Fruit fly (Drosophila melanogaster) whole organism, embryonic: ENCODE measurements around the gene zld.

Source experiments
- B-H2 ChIP-seq: fragments of 200-800 bp; sonication (Bioruptor generic); optimal IDR thresholded peaks from 2 replicates; lab custom pipeline; 2018; ENCODE audit warnings: missing biosample characterization, mild to moderate bottlenecking, missing genetic modification characterization
- CG10209 ChIP-seq: fragments of 200-800 bp; sonication (Bioruptor generic); optimal IDR thresholded peaks from 3 replicates; lab custom pipeline; 2017; ENCODE audit warnings: missing biosample characterization, mild to moderate bottlenecking, missing genetic modification characterization, missing genetic modification reagents
- CG11504 ChIP-seq: fragments of 200-800 bp; sonication (Bioruptor generic); optimal IDR thresholded peaks from 3 replicates; lab custom pipeline; 2019; ENCODE audit warnings: missing biosample characterization, mild to moderate bottlenecking, missing genetic modification characterization, moderate library complexity
- CG12104 ChIP-seq: fragments of 200-800 bp; sonication (Bioruptor generic); optimal IDR thresholded peaks from 3 replicates; lab custom pipeline; 2016; ENCODE audit warnings: missing biosample characterization, missing genetic modification characterization
- CG14050 ChIP-seq: fragments of 200-800 bp; sonication (Bioruptor generic); IDR thresholded peaks from 3 replicates; pipeline ENCODE4 v1.3.6; 2022; ENCODE audit warnings: missing biosample characterization, missing genetic modification characterization
- CG17186 ChIP-seq: fragments of 200-800 bp; sonication (Bioruptor generic); optimal IDR thresholded peaks from 3 replicates; lab custom pipeline; 2017; ENCODE audit warnings: missing biosample characterization, missing genetic modification reagents, missing genetic modification characterization
- CG17385 ChIP-seq: fragments of 200-800 bp; sonication (Bioruptor generic); optimal IDR thresholded peaks from 3 replicates; lab custom pipeline; 2018; ENCODE audit warnings: missing biosample characterization, mild to moderate bottlenecking, missing genetic modification characterization
- CG17802 ChIP-seq: fragments of 200-800 bp; sonication (Bioruptor generic); optimal IDR thresholded peaks from 2 replicates; lab custom pipeline; 2018; ENCODE audit warnings: missing biosample characterization, mild to moderate bottlenecking, missing genetic modification characterization, moderate library complexity
- CG1792 ChIP-seq: fragments of 200-800 bp; sonication (Bioruptor generic); optimal IDR thresholded peaks from 2 replicates; lab custom pipeline; 2016; ENCODE audit warnings: missing biosample characterization, missing genetic modification characterization
- CG3065 ChIP-seq: fragments of 200-800 bp; sonication (Bioruptor generic); optimal IDR thresholded peaks from 2 replicates; lab custom pipeline; 2016; ENCODE audit warnings: missing biosample characterization, missing genetic modification characterization
- CG31224 ChIP-seq: fragments of 200-800 bp; sonication (Bioruptor generic); IDR thresholded peaks from 2 replicates; pipeline ENCODE4 v1.3.6; 2022; ENCODE audit warnings: missing biosample characterization, missing genetic modification characterization
- CG3163 ChIP-seq: fragments of 200-800 bp; sonication (Bioruptor generic); optimal IDR thresholded peaks from 3 replicates; lab custom pipeline; 2016; ENCODE audit warnings: missing biosample characterization, missing genetic modification characterization
- CG33213 ChIP-seq: fragments of 200-800 bp; sonication (Bioruptor generic); optimal IDR thresholded peaks from 3 replicates; lab custom pipeline; 2016; ENCODE audit warnings: missing biosample characterization, missing genetic modification characterization
- CG3847 ChIP-seq: fragments of 200-800 bp; sonication (Bioruptor generic); IDR thresholded peaks from 2 replicates; pipeline ENCODE4 v1.3.6; 2022; ENCODE audit warnings: missing biosample characterization, missing genetic modification characterization
- CG4360 ChIP-seq: fragments of 200-800 bp; sonication (Bioruptor generic); IDR thresholded peaks from 2 replicates; pipeline ENCODE4 v1.3.6; 2022; ENCODE audit warnings: missing biosample characterization, missing genetic modification characterization
- CG4730 ChIP-seq: fragments of 200-800 bp; sonication (Bioruptor generic); IDR thresholded peaks from 2 replicates; pipeline ENCODE4 v1.3.6; 2022; ENCODE audit warnings: missing biosample characterization, missing genetic modification characterization
- CG6654 ChIP-seq: fragments of 200-800 bp; sonication (Bioruptor generic); optimal IDR thresholded peaks from 2 replicates; lab custom pipeline; 2017; ENCODE audit warnings: missing biosample characterization, mild to moderate bottlenecking, missing genetic modification characterization
- CG7271 ChIP-seq: fragments of 200-800 bp; sonication (Bioruptor generic); optimal IDR thresholded peaks from 2 replicates; lab custom pipeline; 2018; ENCODE audit warnings: missing biosample characterization, mild to moderate bottlenecking, missing genetic modification characterization, moderate library complexity
- CG9609 ChIP-seq: fragments of 200-800 bp; sonication (Bioruptor generic); optimal IDR thresholded peaks from 3 replicates; lab custom pipeline; 2016; ENCODE audit warnings: missing biosample characterization, missing genetic modification characterization
- CG9727 ChIP-seq: fragments of 200-800 bp; sonication (Bioruptor generic); optimal IDR thresholded peaks from 3 replicates; lab custom pipeline; 2017; ENCODE audit warnings: missing biosample characterization, mild to moderate bottlenecking, missing genetic modification characterization
- D19B ChIP-seq: fragments of 200-800 bp; sonication (Bioruptor generic); optimal IDR thresholded peaks from 2 replicates; lab custom pipeline; 2017; ENCODE audit warnings: missing biosample characterization, mild to moderate bottlenecking, missing genetic modification characterization
- Drgx ChIP-seq: fragments of 200-800 bp; sonication (Bioruptor generic); IDR thresholded peaks from 2 replicates; pipeline ENCODE4 v1.3.6; 2022; ENCODE audit warnings: missing biosample characterization, missing genetic modification characterization
- E2f1 ChIP-seq: fragments of 200-800 bp; sonication (Bioruptor generic); IDR thresholded peaks from 2 replicates; pipeline ENCODE4 v1.3.6; 2022; ENCODE audit warnings: missing biosample characterization, missing genetic modification characterization
- Gsc ChIP-seq: fragments of 200-800 bp; sonication (Bioruptor generic); IDR thresholded peaks from 2 replicates; pipeline ENCODE4 v1.3.6; 2022; ENCODE audit warnings: missing biosample characterization, missing genetic modification characterization
- Gug ChIP-seq: fragments of 200-800 bp; sonication (Bioruptor generic); IDR thresholded peaks from 4 replicates; pipeline ENCODE4 v1.3.6; 2022; ENCODE audit warnings: missing biosample characterization, missing genetic modification characterization
- Med ChIP-seq: fragments of 200-800 bp; sonication (Bioruptor generic); peaks from one replicate; lab custom pipeline; 2016; ENCODE audit warnings: missing biosample characterization, missing genetic modification characterization, mild to moderate bottlenecking, inconsistent platforms, moderate library complexity
- Myb ChIP-seq: fragments of 200-800 bp; sonication (Bioruptor generic); optimal IDR thresholded peaks from 2 replicates; lab custom pipeline; 2016; ENCODE audit warnings: missing biosample characterization, missing genetic modification characterization
- Opbp ChIP-seq: fragments of 200-800 bp; sonication (Bioruptor generic); IDR thresholded peaks from 3 replicates; pipeline ENCODE4 v1.3.6; 2022; ENCODE audit warnings: missing biosample characterization, missing genetic modification characterization; ENCODE audit not compliant: partially characterized antibody
- Pdp1 ChIP-seq, 2 experiments: fragments of 200-800 bp; sonication (Bioruptor generic); optimal IDR thresholded peaks; 3 replicates each; lab custom pipeline; 2016; ENCODE audit warnings: missing biosample characterization in 2 of 2, missing genetic modification characterization in 2 of 2, mild to moderate bottlenecking in 1 of 2, moderate library complexity in 1 of 2
- Taf1 ChIP-seq: fragments of 200-800 bp; sonication (Bioruptor generic); IDR thresholded peaks from 2 replicates; pipeline ENCODE4 v1.3.6; 2022; ENCODE audit warnings: missing biosample characterization, missing genetic modification characterization
- abd-A ChIP-seq: fragments of 200-800 bp; sonication (Bioruptor generic); optimal IDR thresholded peaks from 3 replicates; lab custom pipeline; 2019; ENCODE audit warnings: missing biosample characterization, mild to moderate bottlenecking, missing genetic modification characterization, moderate library complexity
- cg ChIP-seq: fragments of 200-800 bp; sonication (Bioruptor generic); optimal IDR thresholded peaks from 3 replicates; lab custom pipeline; 2019; ENCODE audit warnings: missing biosample characterization, mild to moderate bottlenecking, missing genetic modification characterization, moderate library complexity
- crol ChIP-seq: fragments of 200-800 bp; sonication (Bioruptor generic); IDR thresholded peaks from 2 replicates; pipeline ENCODE4 v1.3.6; 2022; ENCODE audit warnings: missing biosample characterization, missing genetic modification characterization
- fd3F ChIP-seq: fragments of 200-800 bp; sonication (Bioruptor generic); optimal IDR thresholded peaks from 2 replicates; lab custom pipeline; 2018; ENCODE audit warnings: missing biosample characterization, mild to moderate bottlenecking, missing genetic modification characterization, moderate library complexity
- kah ChIP-seq: fragments of 200-800 bp; sonication (Bioruptor generic); optimal IDR thresholded peaks from 2 replicates; lab custom pipeline; 2018; ENCODE audit warnings: missing biosample characterization, mild to moderate bottlenecking, missing genetic modification characterization
- pros ChIP-seq: fragments of 200-800 bp; sonication (Bioruptor generic); optimal IDR thresholded peaks from 3 replicates; lab custom pipeline; 2019; ENCODE audit warnings: missing biosample characterization, mild to moderate bottlenecking, missing genetic modification characterization, moderate library complexity
- row ChIP-seq: fragments of 200-800 bp; sonication (Bioruptor generic); IDR thresholded peaks from 3 replicates; pipeline ENCODE4 v1.3.6; 2022; ENCODE audit warnings: missing biosample characterization, missing genetic modification characterization
- sens ChIP-seq: fragments of 200-800 bp; sonication (Bioruptor generic); peaks from one replicate; lab custom pipeline; 2016; ENCODE audit warnings: missing biosample characterization, missing genetic modification characterization
- shn ChIP-seq: fragments of 200-800 bp; sonication (Bioruptor generic); optimal IDR thresholded peaks from 3 replicates; lab custom pipeline; 2016; ENCODE audit warnings: missing biosample characterization, missing genetic modification characterization
- slp2 ChIP-seq: fragments of 200-800 bp; sonication (Bioruptor generic); optimal IDR thresholded peaks from 2 replicates; lab custom pipeline; 2016; ENCODE audit warnings: missing biosample characterization, missing genetic modification characterization
- sqz ChIP-seq: fragments of 200-800 bp; sonication (Bioruptor generic); optimal IDR thresholded peaks from 3 replicates; lab custom pipeline; 2018; ENCODE audit warnings: missing biosample characterization, mild to moderate bottlenecking, missing genetic modification characterization
- sr ChIP-seq: fragments of 200-800 bp; sonication (Bioruptor generic); IDR thresholded peaks from 3 replicates; pipeline ENCODE4 v1.3.6; 2022; ENCODE audit warnings: missing biosample characterization, missing genetic modification characterization
- tll ChIP-seq, 2 experiments: fragments of 200-800 bp in 1 of 2; fragments of >200 bp in 1 of 2; sonication (Bioruptor generic) in 1 of 2; optimal IDR thresholded peaks; 2 replicates each; lab custom pipeline; 2017 to 2019; ENCODE audit warnings: missing biosample characterization in 2 of 2, missing genetic modification characterization in 2 of 2, mild to moderate bottlenecking in 1 of 2, moderate library complexity in 1 of 2
- twi ChIP-seq: fragments of 200-800 bp; optimal IDR thresholded peaks from 2 replicates; lab custom pipeline; 2019; ENCODE audit warnings: missing biosample characterization, mild to moderate bottlenecking, missing genetic modification characterization, moderate library complexity
- usp ChIP-seq: fragments of >200 bp; optimal IDR thresholded peaks from 2 replicates; lab custom pipeline; 2017; ENCODE audit warnings: missing biosample characterization, missing genetic modification characterization
- vvl ChIP-seq: fragments of 200-800 bp; sonication (Bioruptor generic); IDR thresholded peaks from 2 replicates; pipeline ENCODE4 v1.3.6; 2022; ENCODE audit warnings: missing biosample characterization, missing genetic modification characterization
- zen ChIP-seq: fragments of 200-800 bp; sonication (Bioruptor generic); optimal IDR thresholded peaks from 3 replicates; lab custom pipeline; 2018; ENCODE audit warnings: missing biosample characterization, mild to moderate bottlenecking, missing genetic modification characterization, moderate library complexity

Gene zld

DNA sequence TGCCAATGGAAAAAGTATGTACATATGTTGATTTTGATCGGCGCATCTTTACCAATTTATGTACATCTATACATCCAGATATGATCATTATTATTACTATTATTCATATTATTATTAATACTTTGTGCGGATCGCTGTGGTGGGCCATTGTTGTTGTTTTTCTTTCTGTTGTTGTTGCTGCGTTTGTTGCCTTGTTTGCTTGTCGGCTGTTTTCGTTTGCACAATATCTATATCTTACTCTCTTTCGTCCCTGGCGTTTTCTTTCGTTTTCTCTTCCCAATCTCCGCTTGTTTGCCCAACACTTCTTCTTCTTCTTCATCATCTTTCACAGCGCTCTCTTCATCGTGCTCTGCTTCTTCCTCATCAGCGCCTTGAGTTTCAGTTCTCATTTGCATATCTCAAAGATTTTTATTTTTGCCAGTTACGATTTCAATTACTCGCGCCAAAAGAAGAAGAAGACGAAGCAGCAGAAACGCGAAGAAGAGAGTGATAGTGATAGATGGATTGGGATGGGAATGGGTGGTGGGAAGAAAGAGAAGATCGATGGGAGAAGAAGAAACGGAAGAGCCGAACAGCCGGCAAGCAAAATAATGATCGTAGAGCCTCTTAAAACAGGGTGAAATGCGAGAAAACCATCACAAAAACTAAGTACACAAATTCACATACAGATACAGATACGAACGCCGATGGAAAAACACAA is 4.7 kb upstream of the zld start (continued):
- TF ChIP-seq CG3163 (peak; percentile 77), CG3065 (GFP tag; lab: Kevin White, UChicago) (no peak), CG4360 (GFP tag; lab: Robert Waterston, UW) (peak; percentile 89), Gsc (no peak), sens (GFP tag; lab: Kevin White, UChicago) (peak; percentile 71), CG17385 (GFP tag; lab: Kevin White, UChicago) (peak; percentile 94), B-H2 (GFP tag; lab: Kevin White, UChicago) (no peak), Med (GFP tag; lab: Kevin White, UChicago) (peak; percentile 29), shn (GFP tag; lab: Kevin White, UChicago) (no peak)

DNA sequence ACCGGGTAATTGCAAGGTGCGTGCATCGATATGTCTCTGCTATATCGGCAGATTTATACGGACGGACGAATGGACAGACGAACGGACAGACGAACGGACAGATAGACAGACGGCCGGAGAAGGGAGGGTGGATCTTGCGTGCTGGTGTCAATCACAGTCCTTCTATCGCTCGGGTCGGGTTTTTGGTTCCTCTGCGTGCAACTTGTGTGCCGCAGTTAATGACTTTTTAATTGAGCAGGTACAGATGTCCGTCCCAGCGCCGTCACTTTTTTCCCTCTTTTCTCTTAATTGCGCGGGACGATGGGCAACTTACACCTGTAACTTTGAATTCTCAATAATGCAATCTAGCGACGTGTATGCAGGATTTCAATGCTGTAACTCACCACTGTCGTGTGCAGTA is 3.5 kb upstream of the zld start:
- TF ChIP-seq D19B (GFP tag; lab: Kevin White, UChicago) (no peak), zen (tag; lab: Kevin White, UChicago) (peak; percentile 99), CG10209 (GFP tag; lab: Kevin White, UChicago) (peak; percentile 12), tll (GFP tag; optimal IDR thresholded peaks at IDR 0.05; lab: Kevin White, UChicago) (peak in 1 of 2 experiments; percentile 81), CG33213 (GFP tag; lab: Kevin White, UChicago) (no peak)

DNA sequence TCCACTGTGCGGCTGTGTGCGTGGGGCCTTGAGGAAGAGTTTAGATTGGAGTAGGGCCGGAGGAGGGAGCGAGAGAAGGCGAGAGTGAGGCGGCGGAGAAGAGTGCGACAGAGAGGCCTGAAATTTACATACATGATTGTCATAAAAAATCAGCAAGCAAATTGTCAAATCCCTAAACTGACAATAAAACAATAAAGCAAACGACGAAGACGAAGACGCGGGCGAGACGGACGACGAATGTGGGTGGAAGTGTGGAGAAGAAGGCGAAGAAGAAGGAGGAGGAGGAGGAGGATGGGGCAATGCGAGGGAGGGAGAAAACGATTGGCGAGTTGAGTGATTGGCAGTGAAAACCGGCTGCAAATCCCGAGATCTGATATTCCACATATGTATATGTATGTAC is 2.1 kb upstream of the zld start:
- TF ChIP-seq CG9727 (GFP tag; lab: Kevin White, UChicago) (no peak), pros (GFP tag; lab: Kevin White, UChicago) (no peak), CG12104 (GFP tag; lab: Kevin White, UChicago) (no peak), CG6654 (GFP tag; lab: Kevin White, UChicago) (no peak), Med (GFP tag; lab: Kevin White, UChicago) (peak; percentile 6), Opbp (no peak), twi (tag; lab: Kevin White, UChicago) (no peak), kah (GFP tag; lab: Kevin White, UChicago) (no peak), Drgx (GFP tag; lab: Robert Waterston, UW) (no peak), CG3163 (no peak), CG11504 (tag; lab: Kevin White, UChicago) (no peak), usp (GFP tag; lab: Kevin White, UChicago) (no peak), Myb (no peak), Taf1 (no peak), CG4730 (no peak), CG17186 (GFP tag; lab: Kevin White, UChicago) (no peak), CG17802 (tag; lab: Kevin White, UChicago) (no peak), row (GFP tag; lab: Robert Waterston, UW) (no peak), E2f1 (no peak), Gug (GFP tag; lab: Robert Waterston, UW) (no peak), slp2 (no peak), vvl (peak; percentile 26; the same call in 1 of the 2 replicates), cg (GFP tag; lab: Kevin White, UChicago) (peak; percentile 1), fd3F (GFP tag; lab: Kevin White, UChicago) (no peak), sqz (no peak), sr (GFP tag; lab: Robert Waterston, UW) (0 out of 3 replicates have a peak, but pooled peaks have one; percentile 21), abd-A (tag; lab: Kevin White, UChicago) (no peak), CG1792 (GFP tag; lab: Kevin White, UChicago) (no peak), CG14050 (GFP tag; lab: Robert Waterston, UW) (no peak), CG31224 (GFP tag; lab: Robert Waterston, UW) (no peak), CG7271 (tag; lab: Kevin White, UChicago) (no peak), CG9609 (GFP tag; lab: Kevin White, UChicago) (no peak), Pdp1 (GFP tag; optimal IDR thresholded peaks at IDR 0.05; lab: Kevin White, UChicago) (no peak), crol (peak; percentile 48; the same call in 1 of the 2 replicates), CG3847 (GFP tag; lab: Robert Waterston, UW) (no peak)
